Worm (Caenorhabditis elegans): ENCODE measurements around the gene C37E2.3.

DNA sequence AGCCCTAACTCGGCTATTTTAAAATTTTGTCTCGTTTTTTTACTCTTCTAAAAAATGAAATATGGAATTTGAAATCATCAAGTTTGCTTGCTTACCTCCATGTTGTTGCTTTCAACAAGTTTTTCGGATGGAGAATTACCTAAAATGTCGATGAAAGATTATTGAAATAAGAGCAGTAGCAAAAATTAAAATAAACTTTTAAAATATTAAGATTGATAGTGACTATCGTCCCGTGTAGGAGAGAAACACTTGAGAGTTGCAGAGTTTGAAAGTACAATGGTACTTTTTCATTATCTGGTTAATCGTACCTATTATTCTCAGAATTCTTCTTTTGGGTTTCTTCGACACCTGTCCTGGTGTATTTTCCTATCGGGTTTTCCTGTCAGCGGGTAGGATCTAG, 23.3 kb upstream of the C37E2.3 start, which contains the start of gene ceh-90:
- TF ChIP-seq hlh-15 (tag; optimal IDR thresholded peaks at IDR 0.05): no peak
- TF ChIP-seq ama-1 (optimal IDR thresholded peaks at IDR 0.05): no peak
- TF ChIP-seq nhr-11 (tag; optimal IDR thresholded peaks at IDR 0.05): no peak
- no peak for TF ChIP-seq ceh-45 (GFP tag; IDR thresholded peaks at IDR 0.05)
- TF ChIP-seq sdc-2 (tag; optimal IDR thresholded peaks at IDR 0.05): no peak
- TF ChIP-seq ceh-18 (tag; optimal IDR thresholded peaks at IDR 0.05): no peak
- TF ChIP-seq fkh-10 (GFP tag; optimal IDR thresholded peaks at IDR 0.05): no peak
- no peak for TF ChIP-seq unc-3 (GFP tag; conservative IDR thresholded peaks at IDR 0.05)
- TF ChIP-seq unc-3 (tag; optimal IDR thresholded peaks at IDR 0.05): no peak
- TF ChIP-seq rnt-1 (tag; optimal IDR thresholded peaks at IDR 0.05): no peak
- TF ChIP-seq ets-4 (tag; optimal IDR thresholded peaks at IDR 0.05): no peak

Measured in whole organism, late embryonic.